Fruit fly (Drosophila melanogaster) whole organism, embryonic: ENCODE data around the gene wdb.
A peak's percentile ranks its signal among the peaks of the same experiment; 100 is the strongest.

Experiments
- Bteb2 ChIP-seq: fragments of 200-800 bp; sonication (Bioruptor generic); optimal IDR thresholded peaks from 2 replicates; lab custom pipeline; 2016; ENCODE audit warnings: missing biosample characterization, missing genetic modification characterization
- CG10366 ChIP-seq: fragments of 200-800 bp; sonication (Bioruptor generic); IDR thresholded peaks from 2 replicates; pipeline ENCODE4 v1.3.6; 2022; ENCODE audit warnings: missing biosample characterization, missing genetic modification characterization
- CG10431 ChIP-seq: fragments of 200-800 bp; sonication (Bioruptor generic); optimal IDR thresholded peaks from 3 replicates; lab custom pipeline; 2018; ENCODE audit warnings: missing biosample characterization, mild to moderate bottlenecking, missing genetic modification characterization
- CG12769 ChIP-seq: fragments of 200-800 bp; sonication (Bioruptor generic); optimal IDR thresholded peaks from 2 replicates; lab custom pipeline; 2019; ENCODE audit warnings: missing biosample characterization, mild to moderate bottlenecking, missing genetic modification characterization, moderate library complexity
- CG13287 ChIP-seq: fragments of 200-800 bp; sonication (Bioruptor generic); IDR thresholded peaks from 2 replicates; pipeline ENCODE4 v1.3.6; 2022; ENCODE audit warnings: missing biosample characterization, missing genetic modification characterization; ENCODE audit not compliant: partially characterized antibody
- CG13424 ChIP-seq: fragments of 200-800 bp; sonication (Bioruptor generic); optimal IDR thresholded peaks from 2 replicates; lab custom pipeline; 2019; ENCODE audit warnings: missing biosample characterization, mild to moderate bottlenecking, missing genetic modification characterization, moderate library complexity
- CG18764 ChIP-seq: fragments of 200-800 bp; sonication (Bioruptor generic); optimal IDR thresholded peaks from 3 replicates; lab custom pipeline; 2016; ENCODE audit warnings: missing biosample characterization, missing genetic modification characterization
- CG4404 ChIP-seq: fragments of 200-800 bp; sonication (Bioruptor generic); IDR thresholded peaks from 2 replicates; pipeline ENCODE4 v1.3.6; 2022; ENCODE audit warnings: missing biosample characterization, missing genetic modification characterization
- CG6683 ChIP-seq: fragments of 200-800 bp; sonication (Bioruptor generic); optimal IDR thresholded peaks from 2 replicates; lab custom pipeline; 2017; ENCODE audit warnings: missing biosample characterization, mild to moderate bottlenecking, missing genetic modification characterization, missing genetic modification reagents
- CG7786 ChIP-seq: fragments of 200-800 bp; sonication (Bioruptor generic); optimal IDR thresholded peaks from 2 replicates; lab custom pipeline; 2016; ENCODE audit warnings: missing biosample characterization, missing genetic modification characterization
- CG9437 ChIP-seq: fragments of 200-800 bp; sonication (Bioruptor generic); optimal IDR thresholded peaks from 2 replicates; lab custom pipeline; 2018; ENCODE audit warnings: missing biosample characterization, mild to moderate bottlenecking, missing genetic modification characterization
- CG9609 ChIP-seq: fragments of 200-800 bp; sonication (Bioruptor generic); optimal IDR thresholded peaks from 3 replicates; lab custom pipeline; 2016; ENCODE audit warnings: missing biosample characterization, missing genetic modification characterization
- CTCF ChIP-seq: fragments of 200-800 bp; sonication (Bioruptor generic); optimal IDR thresholded peaks from 2 replicates; lab custom pipeline; 2017; ENCODE audit warnings: missing biosample characterization, mild to moderate bottlenecking, missing genetic modification characterization, moderate library complexity
- Dad ChIP-seq: fragments of 200-800 bp; sonication (Bioruptor generic); optimal IDR thresholded peaks from 3 replicates; lab custom pipeline; 2016; ENCODE audit warnings: missing biosample characterization, missing genetic modification characterization
- Deaf1 ChIP-seq: fragments of 200-800 bp; optimal IDR thresholded peaks from 3 replicates; lab custom pipeline; 2019; ENCODE audit warnings: missing biosample characterization, mild to moderate bottlenecking, missing genetic modification characterization, moderate library complexity
- Dfd ChIP-seq, 2 experiments: fragments of >200 bp; optimal IDR thresholded peaks; 2 replicates each; lab custom pipeline; 2017; ENCODE audit warnings: missing biosample characterization in 2 of 2, missing genetic modification characterization in 2 of 2
- Dll ChIP-seq: fragments of 200-800 bp; sonication (Bioruptor generic); IDR thresholded peaks from 4 replicates; pipeline ENCODE4 v1.3.6; 2022; ENCODE audit warnings: missing biosample characterization, missing genetic modification characterization; ENCODE audit not compliant: partially characterized antibody
- E2f2 ChIP-seq: fragments of 200-800 bp; sonication (Bioruptor generic); IDR thresholded peaks from 2 replicates; pipeline ENCODE4 v1.3.6; 2022; ENCODE audit warnings: missing biosample characterization, missing genetic modification characterization
- GATAe ChIP-seq: fragments of 200-800 bp; sonication (Bioruptor generic); conservative IDR thresholded peaks from 2 replicates; pipeline ENCODE4 v1.3.6; 2022; ENCODE audit warnings: missing biosample characterization, missing genetic modification characterization
- HHEX ChIP-seq: fragments of 200-800 bp; sonication (Bioruptor generic); optimal IDR thresholded peaks from 3 replicates; lab custom pipeline; 2017; ENCODE audit warnings: missing biosample characterization, mild to moderate bottlenecking, missing genetic modification characterization, missing genetic modification reagents
- HLHmδ ChIP-seq: fragments of 200-800 bp; sonication (Bioruptor generic); optimal IDR thresholded peaks from 2 replicates; lab custom pipeline; 2018; ENCODE audit warnings: missing biosample characterization, mild to moderate bottlenecking, missing genetic modification characterization, moderate library complexity
- Hand ChIP-seq: fragments of 200-800 bp; sonication (Bioruptor generic); optimal IDR thresholded peaks from 2 replicates; lab custom pipeline; 2017; ENCODE audit warnings: mild to moderate bottlenecking, missing biosample characterization, missing genetic modification reagents, missing genetic modification characterization
- Hsf ChIP-seq: fragments of 200-800 bp; sonication (Bioruptor generic); optimal IDR thresholded peaks from 3 replicates; lab custom pipeline; 2016; ENCODE audit warnings: missing biosample characterization, missing genetic modification characterization
- Jarid2 ChIP-seq: fragments of 200-800 bp; sonication (Bioruptor generic); optimal IDR thresholded peaks from 3 replicates; lab custom pipeline; 2017; ENCODE audit warnings: mild to moderate bottlenecking, missing biosample characterization, missing genetic modification reagents, missing genetic modification characterization
- Mes4 ChIP-seq: fragments of 200-800 bp; sonication (Bioruptor generic); optimal IDR thresholded peaks from 2 replicates; lab custom pipeline; 2016; ENCODE audit warnings: missing biosample characterization, missing genetic modification characterization
- NFAT ChIP-seq: fragments of 200-800 bp; sonication (Bioruptor generic); IDR thresholded peaks from 2 replicates; pipeline ENCODE4 v1.3.6; 2022; ENCODE audit warnings: missing biosample characterization, missing genetic modification characterization
- Opbp ChIP-seq: fragments of 200-800 bp; sonication (Bioruptor generic); IDR thresholded peaks from 3 replicates; pipeline ENCODE4 v1.3.6; 2022; ENCODE audit warnings: missing biosample characterization, missing genetic modification characterization; ENCODE audit not compliant: partially characterized antibody
- Six4 ChIP-seq: fragments of 200-800 bp; sonication (Bioruptor generic); optimal IDR thresholded peaks from 2 replicates; lab custom pipeline; 2016; ENCODE audit warnings: missing biosample characterization, missing genetic modification characterization
- Sry-β ChIP-seq: fragments of 200-800 bp; sonication (Bioruptor generic); optimal IDR thresholded peaks from 2 replicates; lab custom pipeline; 2018; ENCODE audit warnings: missing biosample characterization, mild to moderate bottlenecking, missing genetic modification characterization, moderate library complexity
- Usf ChIP-seq: fragments of 200-800 bp; sonication (Bioruptor generic); optimal IDR thresholded peaks from 2 replicates; lab custom pipeline; 2017; ENCODE audit warnings: missing genotype, missing biosample characterization, missing genetic modification characterization
- Vsx1 ChIP-seq: fragments of 200-800 bp; sonication (Bioruptor generic); optimal IDR thresholded peaks from 2 replicates; lab custom pipeline; 2017; ENCODE audit warnings: missing biosample characterization, mild to moderate bottlenecking, missing genetic modification characterization, missing genetic modification reagents
- abd-A ChIP-seq: fragments of 200-800 bp; sonication (Bioruptor generic); optimal IDR thresholded peaks from 3 replicates; lab custom pipeline; 2019; ENCODE audit warnings: missing biosample characterization, mild to moderate bottlenecking, missing genetic modification characterization, moderate library complexity
- amos ChIP-seq: fragments of 200-800 bp; sonication (Bioruptor generic); IDR thresholded peaks from 2 replicates; pipeline ENCODE4 v1.3.6; 2022; ENCODE audit warnings: missing biosample characterization, missing genetic modification characterization; ENCODE audit not compliant: partially characterized antibody
- aop ChIP-seq: fragments of 200-800 bp; sonication (Bioruptor generic); IDR thresholded peaks from 2 replicates; pipeline ENCODE4 v1.3.6; 2022; ENCODE audit warnings: missing biosample characterization, missing genetic modification characterization
- br ChIP-seq: fragments of >200 bp; optimal IDR thresholded peaks from 2 replicates; lab custom pipeline; 2017
- croc ChIP-seq: fragments of 200-800 bp; sonication (Bioruptor generic); conservative IDR thresholded peaks from 3 replicates; pipeline ENCODE4 v1.3.6; 2022; ENCODE audit warnings: missing biosample characterization, missing genetic modification characterization
- exex ChIP-seq: fragments of 200-800 bp; sonication (Bioruptor generic); optimal IDR thresholded peaks from 4 replicates; lab custom pipeline; 2018; ENCODE audit warnings: missing biosample characterization, mild to moderate bottlenecking, missing genetic modification characterization, moderate library complexity
- gcm ChIP-seq: fragments of 200-800 bp; sonication (Bioruptor generic); optimal IDR thresholded peaks from 2 replicates; lab custom pipeline; 2019; ENCODE audit warnings: missing biosample characterization, mild to moderate bottlenecking, missing genetic modification characterization, moderate library complexity
- h ChIP-seq: fragments of >200 bp; optimal IDR thresholded peaks from 2 replicates; lab custom pipeline; 2017
- ind ChIP-seq: fragments of 200-800 bp; sonication (Bioruptor generic); optimal IDR thresholded peaks from 3 replicates; lab custom pipeline; 2016; ENCODE audit warnings: missing biosample characterization, missing genetic modification characterization
- ken ChIP-seq: fragments of 200-800 bp; sonication (Bioruptor generic); IDR thresholded peaks from 3 replicates; pipeline ENCODE4 v1.3.6; 2022; ENCODE audit warnings: missing biosample characterization, missing genetic modification characterization
- klu ChIP-seq: fragments of 200-800 bp; sonication (Bioruptor generic); IDR thresholded peaks from 2 replicates; pipeline ENCODE4 v1.3.6; 2022; ENCODE audit warnings: missing biosample characterization, missing genetic modification characterization
- oc ChIP-seq: fragments of 200-800 bp; sonication (Bioruptor generic); optimal IDR thresholded peaks from 2 replicates; lab custom pipeline; 2018; ENCODE audit warnings: missing biosample characterization, mild to moderate bottlenecking, missing genetic modification characterization, moderate library complexity
- otp ChIP-seq: fragments of 200-800 bp; sonication (Bioruptor generic); IDR thresholded peaks from 3 replicates; pipeline ENCODE4, ENCODE4 v1.3.6; 2022; ENCODE audit warnings: missing biosample characterization, missing genetic modification characterization
- pb ChIP-seq: fragments of 200-800 bp; sonication (Bioruptor generic); optimal IDR thresholded peaks from 3 replicates; lab custom pipeline; 2016; ENCODE audit warnings: missing biosample characterization, missing genetic modification characterization
- ro ChIP-seq: fragments of 200-800 bp; sonication (Bioruptor generic); IDR thresholded peaks from 2 replicates; pipeline ENCODE4 v1.3.6; 2022; ENCODE audit warnings: missing biosample characterization, missing genetic modification characterization
- sens ChIP-seq: fragments of 200-800 bp; sonication (Bioruptor generic); peaks from one replicate; lab custom pipeline; 2016; ENCODE audit warnings: missing biosample characterization, missing genetic modification characterization
- sqz ChIP-seq: fragments of 200-800 bp; sonication (Bioruptor generic); optimal IDR thresholded peaks from 3 replicates; lab custom pipeline; 2018; ENCODE audit warnings: missing biosample characterization, mild to moderate bottlenecking, missing genetic modification characterization
- tna ChIP-seq: fragments of 200-800 bp; sonication (Bioruptor generic); IDR thresholded peaks from 2 replicates; pipeline ENCODE4 v1.3.6; 2022; ENCODE audit warnings: missing biosample characterization, missing genetic modification characterization; ENCODE audit not compliant: partially characterized antibody
- unpg ChIP-seq: fragments of 200-800 bp; sonication (Bioruptor generic); optimal IDR thresholded peaks from 3 replicates; lab custom pipeline; 2018; ENCODE audit warnings: missing biosample characterization, mild to moderate bottlenecking, missing genetic modification characterization, moderate library complexity
- wor ChIP-seq: fragments of 200-800 bp; sonication (Bioruptor generic); IDR thresholded peaks from 2 replicates; pipeline ENCODE4 v1.3.6; 2022; ENCODE audit warnings: missing biosample characterization, missing genetic modification characterization
- yki ChIP-seq: fragments of >200 bp; optimal IDR thresholded peaks from 3 replicates; lab custom pipeline; 2018
- z ChIP-seq: fragments of 200-800 bp; sonication (Bioruptor generic); IDR thresholded peaks from 3 replicates; pipeline ENCODE4 v1.3.6; 2022; ENCODE audit warnings: missing biosample characterization, missing genetic modification characterization

wdb gene

DNA sequence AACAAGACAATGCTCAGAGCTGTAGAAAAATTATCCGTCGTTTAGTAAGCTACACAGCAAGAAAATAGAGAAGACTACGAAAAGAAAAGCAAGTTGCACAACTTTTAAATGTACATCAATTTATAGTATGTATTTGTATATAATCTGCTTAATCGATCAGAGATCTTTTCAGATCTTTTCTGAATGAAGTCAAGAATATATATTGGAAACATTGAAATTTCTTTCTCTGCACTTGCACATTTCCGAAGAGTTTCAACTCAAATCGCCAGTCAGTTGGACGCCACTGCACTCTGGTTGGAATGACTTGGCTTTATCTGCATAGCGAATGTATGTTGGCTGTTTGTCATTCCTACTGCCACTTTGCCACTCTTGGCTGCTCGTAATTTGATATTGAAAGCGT, 28.1 kb downstream of the wdb start (continued):
- TF ChIP-seq tna (GFP tag; lab: Robert Waterston, UW) (no peak), Dll (no peak), CG7786 (GFP tag; lab: Kevin White, UChicago) (no peak), Hsf (GFP tag; lab: Kevin White, UChicago) (peak; percentile 26), ro (GFP tag; lab: Robert Waterston, UW) (no peak), Jarid2 (GFP tag; lab: Kevin White, UChicago) (no peak), otp (GFP tag; lab: Robert Waterston, UW) (0 out of 3 replicates have a peak, but pooled peaks have one; percentile 29), CG6683 (GFP tag; lab: Kevin White, UChicago) (no peak), amos (GFP tag; lab: Robert Waterston, UW) (no peak), CTCF (GFP tag; lab: Kevin White, UChicago) (no peak), br (lab: Kevin White, UChicago) (no peak), sqz (GFP tag; lab: Kevin White, UChicago) (no peak), z (GFP tag; lab: Robert Waterston, UW) (no peak; the same call in 2 of the 3 replicates), CG12769 (tag; lab: Kevin White, UChicago) (no peak), exex (tag; lab: Kevin White, UChicago) (no peak), CG13287 (GFP tag; lab: Robert Waterston, UW) (no peak), Bteb2 (no peak), ken (no peak), Dfd (GFP tag; optimal IDR thresholded peaks at IDR 0.05; lab: Kevin White, UChicago) (no peak), Deaf1 (tag; lab: Kevin White, UChicago) (no peak), HLHmδ (GFP tag; lab: Kevin White, UChicago) (no peak), NFAT (GFP tag; lab: Robert Waterston, UW) (no peak), unpg (GFP tag; lab: Kevin White, UChicago) (peak; percentile 65), HHEX (GFP tag; lab: Kevin White, UChicago) (no peak), Usf (no peak), Dad (no peak), CG13424 (tag; lab: Kevin White, UChicago) (peak; percentile 52), E2f2 (peak; percentile 21; the same call in 1 of the 2 replicates), GATAe (no peak), h (no peak), Mes4 (no peak), Six4 (GFP tag; lab: Kevin White, UChicago) (peak; percentile 23), CG9609 (GFP tag; lab: Kevin White, UChicago) (peak; percentile 6), CG10431 (no peak), CG18764 (GFP tag; lab: Kevin White, UChicago) (no peak), gcm (GFP tag; lab: Kevin White, UChicago) (peak; percentile 26), pb (no peak), wor (GFP tag; lab: Robert Waterston, UW) (no peak), CG4404 (peak; percentile 45; the same call in 1 of the 2 replicates), Hand (no peak), Opbp (GFP tag; lab: Robert Waterston, UW) (no peak), croc (GFP tag; lab: Robert Waterston, UW) (0 out of 3 replicates have a peak, but pooled peaks have one; percentile 18), abd-A (tag; lab: Kevin White, UChicago) (no peak), yki (lab: Kevin White, UChicago) (no peak), CG10366 (GFP tag; lab: Robert Waterston, UW) (peak; percentile 68), Vsx1 (GFP tag; lab: Kevin White, UChicago) (no peak), aop (GFP tag; lab: Robert Waterston, UW) (0 out of 2 replicates have a peak, but pooled peaks have one; percentile 31), sens (peak; percentile 91), ind (GFP tag; lab: Kevin White, UChicago) (peak; percentile 38), CG9437 (GFP tag; lab: Kevin White, UChicago) (peak; percentile 2), klu (GFP tag; lab: Robert Waterston, UW) (no peak), oc (tag; lab: Kevin White, UChicago) (no peak), Sry-β (GFP tag; lab: Kevin White, UChicago) (no peak)
